Fruit fly (Drosophila melanogaster): ENCODE data around the gene GC1.

The GC1 gene

DNA sequence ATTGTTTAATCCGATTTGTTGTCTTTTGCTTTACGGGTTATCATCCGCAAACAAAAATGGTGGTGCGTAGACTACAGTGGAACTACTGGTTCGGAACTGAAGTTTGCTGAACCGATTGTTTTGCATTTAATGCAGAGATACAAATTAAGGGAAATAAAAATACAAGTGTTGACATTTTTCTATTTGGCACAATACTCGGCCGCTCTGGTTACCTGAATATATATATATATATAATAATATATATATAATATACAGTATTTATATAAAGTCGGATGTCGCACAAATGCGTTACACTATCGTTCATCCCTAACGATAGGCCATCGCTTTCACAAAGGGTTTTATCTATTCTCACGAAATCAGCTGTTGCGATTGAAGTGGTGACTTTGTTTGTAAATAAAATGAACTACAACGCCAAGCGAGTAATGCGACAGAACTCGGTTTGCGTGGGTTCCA is 49.3 kb downstream of the GC1 start, which contains the start of the genes DCAF12 and Spt3 (continued):
- TF ChIP-seq Fer3 (tag; optimal IDR thresholded peaks at IDR 0.05) (no peak), CG18599 (GFP tag; optimal IDR thresholded peaks at IDR 0.05) (peak; percentile 62), CkIIα-i1 (GFP tag; IDR thresholded peaks at IDR 0.05) (no peak), ewg (GFP tag; optimal IDR thresholded peaks at IDR 0.05) (peak; percentile 35), Stat92E (GFP tag; optimal IDR thresholded peaks at IDR 0.05) (peak in 1 of 3 experiments; percentile 3), ash1 (GFP tag; optimal IDR thresholded peaks at IDR 0.05) (no peak), bowl (GFP tag; IDR thresholded peaks at IDR 0.05) (no peak), crc (GFP tag; optimal IDR thresholded peaks at IDR 0.05) (no peak), Lim3 (GFP tag; IDR thresholded peaks at IDR 0.05) (no peak), corto (GFP tag; optimal IDR thresholded peaks at IDR 0.05) (no peak), CG5245 (GFP tag; optimal IDR thresholded peaks at IDR 0.05) (no peak), wek (GFP tag; optimal IDR thresholded peaks at IDR 0.05) (no peak), Rx (GFP tag; IDR thresholded peaks at IDR 0.05) (peak; percentile 10; the same call in 1 of the 2 replicates), CG9437 (GFP tag; optimal IDR thresholded peaks at IDR 0.05) (peak; percentile 74), CG3281 (GFP tag; optimal IDR thresholded peaks at IDR 0.05) (peak; percentile 63), CG11456 (GFP tag; IDR thresholded peaks at IDR 0.05) (0 out of 3 replicates have a peak, but pooled peaks have one; percentile 30), CG12236 (GFP tag; optimal IDR thresholded peaks at IDR 0.05) (no peak), BtbVII (GFP tag; optimal IDR thresholded peaks at IDR 0.05) (no peak), hb (GFP tag; IDR thresholded peaks at IDR 0.05; ENCODE audit: partially characterized antibody) (peak; percentile 94), CG18011 (GFP tag; optimal IDR thresholded peaks at IDR 0.05) (no peak), CG7928 (GFP tag; optimal IDR thresholded peaks at IDR 0.05) (peak; percentile 5), pb (GFP tag; optimal IDR thresholded peaks at IDR 0.05) (no peak), CG6175 (GFP tag; IDR thresholded peaks at IDR 0.05) (no peak), lilli (GFP tag; optimal IDR thresholded peaks at IDR 0.05) (peak; percentile 12), CG7357 (GFP tag; IDR thresholded peaks at IDR 0.05) (no peak), psq (GFP tag; optimal IDR thresholded peaks at IDR 0.05) (peak; percentile 1), CG5180 (GFP tag; optimal IDR thresholded peaks at IDR 0.05) (no peak), trh (GFP tag; optimal IDR thresholded peaks at IDR 0.05) (no peak), fd3F (GFP tag; optimal IDR thresholded peaks at IDR 0.05) (peak; percentile 22), CG2678 (tag; optimal IDR thresholded peaks at IDR 0.05) (no peak), CG33557 (GFP tag; optimal IDR thresholded peaks at IDR 0.05) (peak; percentile 61), C15 (GFP tag; IDR thresholded peaks at IDR 0.05) (no peak), stc (GFP tag; IDR thresholded peaks at IDR 0.05) (no peak), Dip3 (GFP tag; optimal IDR thresholded peaks at IDR 0.05) (no peak), en (GFP tag; optimal IDR thresholded peaks at IDR 0.05) (no peak), crp (GFP tag; optimal IDR thresholded peaks at IDR 0.05) (peak in 1 of 2 experiments; percentile 89), croc (GFP tag; conservative IDR thresholded peaks at IDR 0.05) (peak; percentile 52; the same call in 2 of the 3 replicates), Lpt (GFP tag; optimal IDR thresholded peaks at IDR 0.05) (no peak), CG2889 (GFP tag; IDR thresholded peaks at IDR 0.05) (no peak), CG4617 (GFP tag; optimal IDR thresholded peaks at IDR 0.05; ENCODE audit: borderline replicate concordance) (peak; percentile 44), CG15514 (GFP tag; optimal IDR thresholded peaks at IDR 0.05) (peak; percentile 99), Atf6 (GFP tag; IDR thresholded peaks at IDR 0.05) (no peak), sima (GFP tag; optimal IDR thresholded peaks at IDR 0.05) (no peak), hkb (optimal IDR thresholded peaks at IDR 0.05) (no peak), hkb (GFP tag; IDR thresholded peaks at IDR 0.05) (0 out of 2 replicates have a peak, but pooled peaks have one; percentile 16), chn (GFP tag; optimal IDR thresholded peaks at IDR 0.05) (no peak), CG17385 (GFP tag; optimal IDR thresholded peaks at IDR 0.05) (no peak), CG2202 (tag; optimal IDR thresholded peaks at IDR 0.05) (peak; percentile 5), Taf1 (GFP tag; IDR thresholded peaks at IDR 0.05) (no peak), CG10654 (GFP tag; optimal IDR thresholded peaks at IDR 0.05) (peak; percentile 40), CG11085 (GFP tag; IDR thresholded peaks at IDR 0.05) (no peak)
